Worm (Caenorhabditis elegans): ENCODE data around the gene Y62F5A.12.
A peak's percentile ranks its signal among the peaks of the same experiment; 100 is the strongest.

Gene Y62F5A.12

ce11 chrII:11545952-11546325 lies 11.7 kb upstream of the Y62F5A.12 start:
- TF ChIP-seq ceh-36 (tag; optimal IDR thresholded peaks at IDR 0.05) (no peak), aly-1 (tag; optimal IDR thresholded peaks at IDR 0.05) (no peak), ets-7 (tag; optimal IDR thresholded peaks at IDR 0.05) (no peak), ama-1 (optimal IDR thresholded peaks at IDR 0.05) (no peak)

DNA sequence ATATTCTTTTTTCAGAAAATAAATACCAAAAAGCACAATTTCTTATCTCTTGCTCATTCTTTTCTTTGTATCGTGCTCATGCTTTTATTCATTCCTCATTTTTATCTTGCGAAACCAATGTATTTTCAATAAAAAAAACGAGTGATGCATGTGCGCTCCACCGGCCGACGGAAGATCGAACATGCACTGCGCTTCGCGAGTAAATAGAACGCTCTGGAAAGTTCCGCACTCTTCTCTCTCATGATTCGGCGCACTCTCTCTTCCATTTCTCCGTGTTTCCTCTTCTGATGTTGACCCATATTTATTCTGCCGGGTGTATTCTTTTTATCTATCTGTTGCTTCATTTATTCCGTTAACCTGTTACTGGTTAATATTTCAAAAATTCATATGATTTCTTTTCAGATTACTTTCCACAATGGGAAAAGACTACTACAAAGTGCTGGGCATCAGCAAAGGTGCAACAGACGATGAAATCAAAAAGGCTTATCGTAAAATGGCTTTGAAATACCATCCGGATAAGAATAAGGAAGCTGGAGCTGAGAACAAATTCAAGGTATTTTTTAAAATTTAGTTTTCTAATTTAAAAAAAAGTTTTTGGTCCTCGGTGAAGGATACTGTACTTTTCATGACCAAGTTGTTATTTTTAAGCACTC lies 11.1 kb upstream of the Y62F5A.12 start, which contains the start of gene dnj-13:
TSS of gene dnj-13 (plus strand) at position 403 of the 653 bp plus-strand sequence.
- TF ChIP-seq ama-1 (optimal IDR thresholded peaks at IDR 0.05) = peak; percentile 56
- TF ChIP-seq F13C5.2 (tag; optimal IDR thresholded peaks at IDR 0.05) = peak; percentile 81
- peak; percentile 7 for TF ChIP-seq B0310.2 (tag; optimal IDR thresholded peaks at IDR 0.05)
- TF ChIP-seq ets-7 (tag; optimal IDR thresholded peaks at IDR 0.05) = no peak
- TF ChIP-seq pes-1 (GFP tag; IDR thresholded peaks at IDR 0.05) = peak; percentile 70; the same call in 1 of the 2 replicates
- TF ChIP-seq hmg-4 (GFP tag; optimal IDR thresholded peaks at IDR 0.05) = peak; percentile 68
- peak; percentile 47; the same call in 1 of the 2 replicates for TF ChIP-seq flt-1 (GFP tag; IDR thresholded peaks at IDR 0.05)
- no peak for TF ChIP-seq hnd-1 (tag; optimal IDR thresholded peaks at IDR 0.05)
- TF ChIP-seq ceh-13 (GFP tag; optimal IDR thresholded peaks at IDR 0.05) = no peak
- TF ChIP-seq tbx-37 (GFP tag; conservative IDR thresholded peaks at IDR 0.05) = peak; percentile 39; the same call in 1 of the 2 replicates
- TF ChIP-seq hmbx-1 (tag; optimal IDR thresholded peaks at IDR 0.05) = peak; percentile 3
- TF ChIP-seq aly-1 (tag; optimal IDR thresholded peaks at IDR 0.05) = no peak
- TF ChIP-seq scrt-1 (GFP tag; IDR thresholded peaks at IDR 0.05) = no peak
- peak; percentile 23 for TF ChIP-seq tra-4 (tag; optimal IDR thresholded peaks at IDR 0.05)
- TF ChIP-seq tbx-11 (GFP tag; IDR thresholded peaks at IDR 0.05) = no peak
- no peak for TF ChIP-seq ceh-36 (tag; optimal IDR thresholded peaks at IDR 0.05)
- no peak for TF ChIP-seq sea-1 (GFP tag; conservative IDR thresholded peaks at IDR 0.05)

- TF ChIP-seq tbx-37 (GFP tag; conservative IDR thresholded peaks at IDR 0.05) (no peak), hmbx-1 (tag; optimal IDR thresholded peaks at IDR 0.05) (no peak), F13C5.2 (tag; optimal IDR thresholded peaks at IDR 0.05) (no peak), sea-1 (GFP tag; conservative IDR thresholded peaks at IDR 0.05) (no peak), B0310.2 (tag; optimal IDR thresholded peaks at IDR 0.05) (no peak), hnd-1 (tag; optimal IDR thresholded peaks at IDR 0.05) (no peak), ama-1 (optimal IDR thresholded peaks at IDR 0.05) (no peak), tbx-11 (GFP tag; IDR thresholded peaks at IDR 0.05) (no peak), tra-4 (tag; optimal IDR thresholded peaks at IDR 0.05) (no peak), ets-7 (tag; optimal IDR thresholded peaks at IDR 0.05) (no peak), aly-1 (tag; optimal IDR thresholded peaks at IDR 0.05) (no peak), scrt-1 (GFP tag; IDR thresholded peaks at IDR 0.05) (no peak), pes-1 (GFP tag; IDR thresholded peaks at IDR 0.05) (no peak), ceh-36 (tag; optimal IDR thresholded peaks at IDR 0.05) (no peak), ceh-13 (GFP tag; optimal IDR thresholded peaks at IDR 0.05) (no peak), flt-1 (GFP tag; IDR thresholded peaks at IDR 0.05) (no peak), hmg-4 (GFP tag; optimal IDR thresholded peaks at IDR 0.05) (no peak)
Observed at ce11 chrII:11544714-11545113, 10.4 kb upstream of the Y62F5A.12 start, which contains the start of gene F54D5.9. Gene F54D5.9, minus strand, starts transcription at chrII:11544828.

DNA sequence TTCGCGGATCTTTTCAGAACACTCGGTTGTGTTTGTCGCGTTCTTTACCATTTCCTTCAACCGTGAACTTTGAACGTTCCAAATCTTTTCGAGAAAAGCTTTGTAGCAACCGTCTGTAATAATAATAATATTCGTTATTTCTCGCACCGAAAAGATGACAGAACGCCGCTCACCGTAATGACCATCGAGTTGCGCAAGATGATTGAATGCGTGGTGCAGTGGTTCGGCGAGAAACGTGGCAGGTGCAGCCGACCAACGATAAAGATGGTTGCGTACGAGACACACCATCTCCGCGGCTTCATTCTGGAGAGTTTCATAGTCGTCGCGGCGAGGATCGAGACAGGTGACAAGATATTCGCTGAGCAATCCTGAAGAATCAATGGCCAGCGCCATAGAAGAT lies 8.7 kb upstream of the Y62F5A.12 start:
- TF ChIP-seq scrt-1 (GFP tag; IDR thresholded peaks at IDR 0.05) (0 out of 2 replicates have a peak, but pooled peaks have one; percentile 12), hnd-1 (tag; optimal IDR thresholded peaks at IDR 0.05) (no peak), hmg-4 (GFP tag; optimal IDR thresholded peaks at IDR 0.05) (peak; percentile 38)

DNA sequence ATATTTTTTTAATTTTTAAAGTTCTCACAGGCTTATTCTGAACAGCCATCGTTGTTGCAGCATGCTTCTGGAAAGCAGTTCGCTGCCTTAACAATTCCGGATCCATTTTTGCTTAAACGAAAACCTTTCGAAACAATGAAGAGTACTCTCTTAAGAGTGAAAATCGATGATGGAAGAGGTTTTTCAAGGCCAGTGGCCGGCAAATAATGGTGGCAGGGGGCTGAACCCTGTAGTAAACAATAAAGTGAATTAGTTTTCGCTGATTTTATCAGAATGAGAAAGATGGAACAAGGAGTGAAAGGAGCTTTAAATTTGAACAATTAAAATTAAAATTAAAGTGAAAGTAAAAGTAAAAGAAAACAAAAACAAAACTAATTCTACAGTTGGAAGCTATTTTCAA lies 8.1 kb upstream of the Y62F5A.12 start, which contains the start of gene gtf-2E2:
TSS of gene gtf-2E2 (minus strand) at position 111 of the 400 bp plus-strand sequence.
- no peak for TF ChIP-seq B0310.2 (tag; optimal IDR thresholded peaks at IDR 0.05)
- TF ChIP-seq pes-1 (GFP tag; IDR thresholded peaks at IDR 0.05) = no peak

DNA sequence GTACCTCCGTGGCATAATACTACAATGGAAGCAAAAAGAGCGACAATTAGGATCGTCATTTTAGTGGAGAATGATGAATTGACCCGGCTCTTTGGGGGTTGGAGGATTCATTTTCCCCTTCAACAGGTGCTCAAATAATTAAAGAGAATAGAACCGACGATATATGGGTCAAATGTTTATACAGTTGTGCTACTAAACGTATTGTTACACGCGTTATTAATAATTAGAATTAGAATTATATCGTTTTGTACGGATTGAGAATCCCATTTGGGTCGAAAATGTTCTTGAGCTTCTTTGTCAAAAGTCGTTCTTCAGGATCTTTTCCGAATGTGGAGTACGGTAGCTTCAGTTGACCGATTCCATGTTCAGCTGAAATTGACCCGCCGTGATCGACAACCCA lies 4.5 kb upstream of the Y62F5A.12 start, which contains the start of gene Y62F5A.9:
TSS of gene Y62F5A.9 (minus strand) at position 101 of the 400 bp plus-strand sequence.
- TF ChIP-seq ceh-36 (tag; optimal IDR thresholded peaks at IDR 0.05) (no peak), aly-1 (tag; optimal IDR thresholded peaks at IDR 0.05) (no peak), hmg-4 (GFP tag; optimal IDR thresholded peaks at IDR 0.05) (no peak), tbx-11 (GFP tag; IDR thresholded peaks at IDR 0.05) (no peak), scrt-1 (GFP tag; IDR thresholded peaks at IDR 0.05) (no peak), hmbx-1 (tag; optimal IDR thresholded peaks at IDR 0.05) (no peak), ama-1 (optimal IDR thresholded peaks at IDR 0.05) (no peak), ets-7 (tag; optimal IDR thresholded peaks at IDR 0.05) (no peak), pes-1 (GFP tag; IDR thresholded peaks at IDR 0.05) (no peak), tra-4 (tag; optimal IDR thresholded peaks at IDR 0.05) (no peak), sea-1 (GFP tag; conservative IDR thresholded peaks at IDR 0.05) (no peak), flt-1 (GFP tag; IDR thresholded peaks at IDR 0.05) (no peak), ceh-13 (GFP tag; optimal IDR thresholded peaks at IDR 0.05) (no peak), F13C5.2 (tag; optimal IDR thresholded peaks at IDR 0.05) (no peak), hnd-1 (tag; optimal IDR thresholded peaks at IDR 0.05) (no peak)

DNA sequence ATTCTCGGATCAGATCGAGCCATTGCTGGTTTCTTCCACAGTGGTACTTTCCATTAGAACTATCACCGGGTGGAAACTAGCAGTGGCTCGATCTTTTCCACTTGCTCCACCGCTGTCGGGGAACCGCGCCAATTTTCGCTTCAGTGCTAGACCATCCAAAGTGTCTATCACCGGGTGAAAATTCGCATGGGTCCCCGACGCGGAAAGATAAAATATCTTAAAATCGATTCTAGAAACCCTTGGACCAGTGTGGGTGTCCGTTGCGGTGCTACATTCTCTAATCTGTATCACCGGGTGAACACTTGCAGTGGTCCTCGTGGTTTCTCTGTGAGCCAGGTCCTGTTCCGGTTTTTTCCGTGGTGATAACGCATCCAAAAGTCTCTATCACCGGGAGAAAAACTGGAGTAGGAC lies 3.3 kb upstream of the Y62F5A.12 start:
- TF ChIP-seq F13C5.2 (tag; optimal IDR thresholded peaks at IDR 0.05) = no peak
- no peak for TF ChIP-seq ets-7 (tag; optimal IDR thresholded peaks at IDR 0.05)
- peak; percentile 32 for TF ChIP-seq ceh-36 (tag; optimal IDR thresholded peaks at IDR 0.05)
- no peak for TF ChIP-seq tra-4 (tag; optimal IDR thresholded peaks at IDR 0.05)
- peak; percentile 76 for TF ChIP-seq B0310.2 (tag; optimal IDR thresholded peaks at IDR 0.05)
- no peak for TF ChIP-seq hnd-1 (tag; optimal IDR thresholded peaks at IDR 0.05)
- peak; percentile 66 for TF ChIP-seq hmbx-1 (tag; optimal IDR thresholded peaks at IDR 0.05)
- no peak for TF ChIP-seq tbx-37 (GFP tag; conservative IDR thresholded peaks at IDR 0.05)
- TF ChIP-seq ceh-13 (GFP tag; optimal IDR thresholded peaks at IDR 0.05) = no peak
- peak; percentile 46; the same call in 1 of the 2 replicates for TF ChIP-seq sea-1 (GFP tag; conservative IDR thresholded peaks at IDR 0.05)
- TF ChIP-seq ama-1 (optimal IDR thresholded peaks at IDR 0.05) = peak; percentile 98
- TF ChIP-seq hmg-4 (GFP tag; optimal IDR thresholded peaks at IDR 0.05) = peak; percentile 69
- TF ChIP-seq flt-1 (GFP tag; IDR thresholded peaks at IDR 0.05) = peak; percentile 9; the same call in 1 of the 2 replicates
- TF ChIP-seq scrt-1 (GFP tag; IDR thresholded peaks at IDR 0.05) = no peak
- peak; percentile 71 for TF ChIP-seq pes-1 (GFP tag; IDR thresholded peaks at IDR 0.05)
- TF ChIP-seq aly-1 (tag; optimal IDR thresholded peaks at IDR 0.05) = no peak
- no peak for TF ChIP-seq tbx-11 (GFP tag; IDR thresholded peaks at IDR 0.05)

Data from whole organism, early embryonic.